Fruit fly (Drosophila melanogaster) whole organism: ENCODE results near the gene CG8861.

ENCODE experiments used
- CG8478 ChIP-seq: fragments of >200 bp; optimal IDR thresholded peaks from 2 replicates; lab custom pipeline; 2018; ENCODE audit warnings: inconsistent platforms
- Dll ChIP-seq: fragments of >200 bp; optimal IDR thresholded peaks from 2 replicates; lab custom pipeline; 2017
- EcR ChIP-seq, 2 experiments: fragments of >200 bp; optimal IDR thresholded peaks; 2 replicates each; lab custom pipeline; 2017; ENCODE audit warnings: missing biosample characterization in 2 of 2, missing genetic modification characterization in 2 of 2, missing genetic modification reagents in 2 of 2
- pan ChIP-seq: fragments of >200 bp; optimal IDR thresholded peaks from 2 replicates; lab custom pipeline; 2017
- psq ChIP-seq: fragments of >200 bp; optimal IDR thresholded peaks from 2 replicates; lab custom pipeline; 2017
- usp ChIP-seq: fragments of >200 bp; optimal IDR thresholded peaks from 2 replicates; lab custom pipeline; 2017; ENCODE audit warnings: missing biosample characterization, missing genetic modification characterization, mixed read lengths

Gene CG8861

dm6 chr3R:9249025-9249735 lies 79.1 kb downstream of the CG8861 start:
- TF ChIP-seq CG8478 (no peak), Dll (no peak), EcR (GFP tag; optimal IDR thresholded peaks at IDR 0.05; lab: Kevin White, UChicago) (no peak), usp (GFP tag; lab: Kevin White, UChicago) (no peak), psq (lab: Kevin White, UChicago) (no peak), pan (lab: Kevin White, UChicago) (no peak)

dm6 chr3R:9246879-9247621 lies 81.3 kb downstream of the CG8861 start:
- no peak for TF ChIP-seq CG8478
- TF ChIP-seq Dll, result no peak
- TF ChIP-seq EcR (GFP tag; optimal IDR thresholded peaks at IDR 0.05; lab: Kevin White, UChicago), result no peak
- TF ChIP-seq psq (lab: Kevin White, UChicago), result no peak
- TF ChIP-seq usp (GFP tag; lab: Kevin White, UChicago), result no peak
- no peak for TF ChIP-seq pan (lab: Kevin White, UChicago)

DNA sequence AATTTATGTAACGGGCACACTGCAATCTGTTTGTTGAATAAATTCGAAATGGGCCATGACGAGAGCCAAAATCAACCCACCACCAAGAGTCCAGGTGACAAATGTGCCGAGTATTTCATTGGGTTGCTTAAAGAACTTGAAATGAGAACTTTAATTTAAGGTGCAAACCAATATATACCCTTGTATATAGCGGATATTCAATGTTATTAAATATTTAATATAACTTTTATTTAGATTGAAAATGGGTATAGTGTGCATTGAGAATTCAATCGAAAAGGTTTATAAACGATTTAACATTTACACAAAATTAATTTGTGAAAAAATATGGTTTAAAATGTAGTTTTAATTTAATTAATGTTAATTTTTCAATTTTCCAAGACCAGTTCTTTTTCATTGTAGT lies 81.9 kb downstream of the CG8861 start, which contains the start of gene CG8420:
Gene CG8420 (plus strand): TSS at position 284 of the 400 bp plus-strand sequence.
- no peak for TF ChIP-seq Dll

dm6 chr3R:9245576-9246200 lies 82.6 kb downstream of the CG8861 start, which contains the start of gene Vps15:
TSS of gene Vps15 (minus strand) at chr3R:9245869.
- no peak for TF ChIP-seq Dll
- TF ChIP-seq pan (lab: Kevin White, UChicago), result no peak
- TF ChIP-seq usp (GFP tag; lab: Kevin White, UChicago), result no peak
- no peak for TF ChIP-seq EcR (GFP tag; optimal IDR thresholded peaks at IDR 0.05; lab: Kevin White, UChicago)
- no peak for TF ChIP-seq CG8478
- no peak for TF ChIP-seq psq (lab: Kevin White, UChicago)
